Worm (Caenorhabditis elegans) whole organism, L2 larva: ENCODE measurements around the gene F13H8.6.

ENCODE experiments used
- F13H6.1 ChIP-seq: sonication (generic microtip); optimal IDR thresholded peaks from 2 replicates; lab custom pipeline; 2016; ENCODE audit warnings: missing genetic modification characterization, missing compliant biosample characterization
- R02D3.7 ChIP-seq: fragments of 150-350 bp; optimal IDR thresholded peaks from 2 replicates; lab custom pipeline; 2014; ENCODE audit warnings: missing biosample characterization, missing genetic modification characterization
- ama-1 ChIP-seq: fragments of 150-350 bp; optimal IDR thresholded peaks from 2 replicates; lab custom pipeline; 2018; ENCODE audit warnings: inconsistent platforms
- ceh-82 ChIP-seq: fragments of 150-350 bp; optimal IDR thresholded peaks from 2 replicates; lab custom pipeline; 2014; ENCODE audit warnings: missing biosample characterization, missing genetic modification characterization
- dmd-4 ChIP-seq: sonication (generic microtip); optimal IDR thresholded peaks from 2 replicates; lab custom pipeline; 2017; ENCODE audit warnings: missing biosample characterization, missing genetic modification characterization
- lin-13 ChIP-seq: fragments of 150-350 bp; optimal IDR thresholded peaks from 2 replicates; lab custom pipeline; 2014; ENCODE audit warnings: missing biosample characterization, missing genetic modification reagents, missing genetic modification characterization
- mab-5 ChIP-seq: fragments of 150-350 bp; optimal IDR thresholded peaks from 2 replicates; lab custom pipeline; 2014; ENCODE audit warnings: missing biosample characterization, missing genetic modification characterization
- nhr-12 ChIP-seq: fragments of 150-350 bp; optimal IDR thresholded peaks from 2 replicates; lab custom pipeline; 2014; ENCODE audit warnings: missing biosample characterization, missing genetic modification characterization
- nhr-77 ChIP-seq: fragments of 150-350 bp; optimal IDR thresholded peaks from 2 replicates; lab custom pipeline; 2014; ENCODE audit warnings: missing biosample characterization, missing genetic modification characterization
- skn-1 ChIP-seq: sonication (generic microtip); optimal IDR thresholded peaks from 2 replicates; lab custom pipeline; 2017; ENCODE audit warnings: missing biosample characterization, missing genetic modification characterization
- snpc-4 ChIP-seq: fragments of 150-350 bp; optimal IDR thresholded peaks from 2 replicates; lab custom pipeline; 2014; ENCODE audit warnings: missing biosample characterization, missing genetic modification characterization
- unc-39 ChIP-seq: fragments of 150-350 bp; optimal IDR thresholded peaks from 2 replicates; lab custom pipeline; 2014; ENCODE audit warnings: missing biosample characterization, missing genetic modification characterization
- unc-62 ChIP-seq: fragments of 150-350 bp; optimal IDR thresholded peaks from 2 replicates; lab custom pipeline; 2014; ENCODE audit warnings: missing biosample characterization, missing genetic modification reagents, missing genetic modification characterization
- zag-1 ChIP-seq: fragments of 150-350 bp; optimal IDR thresholded peaks from 2 replicates; lab custom pipeline; 2014; ENCODE audit warnings: missing biosample characterization, missing genetic modification characterization

DNA sequence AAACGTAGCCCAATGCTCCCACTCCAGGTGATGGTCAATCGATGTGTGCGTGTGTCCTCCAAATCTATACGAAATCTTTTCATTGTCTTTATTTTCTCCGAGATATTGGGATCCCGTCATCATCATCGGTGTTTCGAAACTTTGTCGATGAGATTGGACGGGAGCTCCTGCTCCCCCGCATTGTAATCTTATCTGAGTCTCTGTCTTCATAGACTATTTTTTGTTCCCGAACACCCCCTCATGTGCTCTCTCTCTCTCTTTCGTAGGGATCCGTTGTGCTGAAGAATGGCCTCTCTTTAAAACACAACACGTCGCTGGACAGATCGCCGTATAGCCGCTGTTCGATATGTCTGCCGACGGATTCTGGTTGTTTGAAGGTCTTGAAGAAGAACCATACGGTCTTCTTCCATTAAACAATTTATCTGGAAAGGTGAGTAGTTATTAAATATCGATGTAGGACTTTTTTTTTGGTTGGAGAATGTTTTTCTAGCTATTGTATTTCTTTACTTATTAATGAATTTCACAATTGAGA lies 16.5 kb upstream of the F13H8.6 start, which contains the start of gene C29F5.1:
- TF ChIP-seq skn-1 (tag; lab: Kevin White, UChicago) (no peak), lin-13 (GFP tag; lab: Kevin White, UChicago) (no peak), zag-1 (tag; lab: Kevin White, UChicago) (no peak), mab-5 (tag; lab: Kevin White, UChicago) (no peak), R02D3.7 (no peak), nhr-77 (tag; lab: Kevin White, UChicago) (no peak), unc-39 (tag; lab: Kevin White, UChicago) (no peak), dmd-4 (tag; lab: Kevin White, UChicago) (no peak), unc-62 (no peak), F13H6.1 (tag; lab: Kevin White, UChicago) (peak; percentile 11), ceh-82 (tag; lab: Kevin White, UChicago) (no peak), ama-1 (lab: Kevin White, UChicago) (no peak), nhr-12 (no peak), snpc-4 (tag; lab: Kevin White, UChicago) (no peak)
